Fruit fly (Drosophila melanogaster) ovary, adult (tissue): Measurements from ENCODE around the gene EndoA.

Experiments
- CG17801 ChIP-seq: fragments of 200-800 bp; optimal IDR thresholded peaks from 2 replicates; lab custom pipeline; 2019; ENCODE audit warnings: missing biosample characterization, mild to moderate bottlenecking, missing genetic modification characterization, moderate library complexity; ENCODE audit not compliant: partially characterized antibody

Gene EndoA

dm6 chr3R:18905921-18906878 lies at the start of gene EndoA:
TSS of gene EndoA (plus strand) at chr3R:18906609.
- TF ChIP-seq CG17801 (GFP tag; lab: Kevin White, UChicago), result peak; percentile 26

- TF ChIP-seq CG17801 (GFP tag; lab: Kevin White, UChicago), result no peak
Observed at dm6 chr3R:18875228-18875627, 31.2 kb upstream of the EndoA start, which contains the start of gene CG14298. TSS of gene CG14298 (plus strand) at chr3R:18875528.

dm6 chr3R:18895227-18895626 lies 11.2 kb upstream of the EndoA start:
- no peak for TF ChIP-seq CG17801 (GFP tag; lab: Kevin White, UChicago)

- TF ChIP-seq CG17801 (GFP tag; lab: Kevin White, UChicago), result no peak
Observed at dm6 chr3R:18897821-18898220, 8.6 kb upstream of the EndoA start, which contains the start of gene CG14297. TSS of gene CG14297 (plus strand) at chr3R:18898121.

dm6 chr3R:18899123-18899522 lies 7.3 kb upstream of the EndoA start, which contains the start of gene Rh2:
TSS of gene Rh2 (plus strand) at chr3R:18899423.
- TF ChIP-seq CG17801 (GFP tag; lab: Kevin White, UChicago), result no peak

- TF ChIP-seq CG17801 (GFP tag; lab: Kevin White, UChicago), result no peak
Observed at dm6 chr3R:18902164-18902563, 4.2 kb upstream of the EndoA start, which contains the start of gene CG14294. TSS of gene CG14294 (minus strand) at chr3R:18902264.

- peak; percentile 11 for TF ChIP-seq CG17801 (GFP tag; lab: Kevin White, UChicago)
Observed at dm6 chr3R:18902858-18903257, 3.6 kb upstream of the EndoA start, which contains the start of gene CG34284. TSS of gene CG34284 (minus strand) at chr3R:18902933.

dm6 chr3R:18905555-18905920 lies 871 bp upstream of the EndoA start, which contains the start of gene CG14292:
TSS of gene CG14292 (minus strand) at chr3R:18905655.
- no peak for TF ChIP-seq CG17801 (GFP tag; lab: Kevin White, UChicago)

- TF ChIP-seq CG17801 (GFP tag; lab: Kevin White, UChicago), result no peak
Observed at dm6 chr3R:18910336-18910735, 3.9 kb downstream of the EndoA start.

- no peak for TF ChIP-seq CG17801 (GFP tag; lab: Kevin White, UChicago)
Observed at dm6 chr3R:18910923-18911322, 4.5 kb downstream of the EndoA start.

- TF ChIP-seq CG17801 (GFP tag; lab: Kevin White, UChicago), result no peak
Observed at dm6 chr3R:18912782-18913331, 6.4 kb downstream of the EndoA start, which contains the start of gene Sgsh. TSS of gene Sgsh (minus strand) at chr3R:18912922.

- no peak for TF ChIP-seq CG17801 (GFP tag; lab: Kevin White, UChicago)
Observed at dm6 chr3R:18913856-18914593, 7.6 kb downstream of the EndoA start.

dm6 chr3R:18914594-18915275 lies 8.3 kb downstream of the EndoA start, which contains the start of gene Xrp1:
TSS of gene Xrp1 (plus strand) at chr3R:18914968.
- peak; percentile 33 for TF ChIP-seq CG17801 (GFP tag; lab: Kevin White, UChicago)

- TF ChIP-seq CG17801 (GFP tag; lab: Kevin White, UChicago), result no peak
Observed at dm6 chr3R:18915644-18916194, 9.3 kb downstream of the EndoA start.
